Fruit fly (Drosophila melanogaster): ENCODE measurements around the gene CG33172.

DNA sequence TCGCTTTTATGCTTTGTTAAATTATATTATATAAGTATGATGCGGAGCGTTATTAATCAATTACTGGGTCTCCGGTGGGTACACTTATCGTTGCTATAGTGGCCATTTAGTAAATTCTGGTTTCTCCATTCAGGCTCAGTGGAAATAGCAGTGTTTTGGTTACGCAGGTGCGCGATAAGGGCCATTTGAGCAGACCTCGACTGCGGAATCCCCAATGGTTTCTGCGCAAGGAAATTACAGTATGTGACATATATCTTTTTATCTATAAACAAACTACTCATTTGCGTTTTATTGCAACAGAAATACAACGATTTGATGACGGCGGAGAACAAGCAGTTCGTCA, 8.2 kb upstream of the CG33172 start:
- TF ChIP-seq Dll (optimal IDR thresholded peaks at IDR 0.05) (no peak), pan (optimal IDR thresholded peaks at IDR 0.05) (no peak)

All from whole organism.